Worm (Caenorhabditis elegans): ENCODE measurements around the gene C18D11.7.

Gene C18D11.7

ce11 chrIII:11806695-11807094, at the start of gene C18D11.7:
Gene C18D11.7, minus strand, starts transcription at chrIII:11806795.
- TF ChIP-seq tab-1 (GFP tag; IDR thresholded peaks at IDR 0.05), result no peak
- no peak for TF ChIP-seq T22C8.4 (GFP tag; IDR thresholded peaks at IDR 0.05)
- TF ChIP-seq ztf-23 (GFP tag; IDR thresholded peaks at IDR 0.05), result no peak
- no peak for TF ChIP-seq cog-1 (tag; optimal IDR thresholded peaks at IDR 0.05)
- TF ChIP-seq flt-1 (GFP tag; IDR thresholded peaks at IDR 0.05), result no peak
- TF ChIP-seq klf-2 (GFP tag; conservative IDR thresholded peaks at IDR 0.05), result no peak
- no peak for TF ChIP-seq ref-1 (GFP tag; conservative IDR thresholded peaks at IDR 0.05)
- TF ChIP-seq ztf-29 (GFP tag; IDR thresholded peaks at IDR 0.05), result no peak

- TF ChIP-seq ref-1 (GFP tag; conservative IDR thresholded peaks at IDR 0.05), result no peak
- TF ChIP-seq tab-1 (GFP tag; IDR thresholded peaks at IDR 0.05), result no peak
- TF ChIP-seq ztf-29 (GFP tag; IDR thresholded peaks at IDR 0.05), result no peak
- TF ChIP-seq ztf-23 (GFP tag; IDR thresholded peaks at IDR 0.05), result no peak
- TF ChIP-seq T22C8.4 (GFP tag; IDR thresholded peaks at IDR 0.05), result no peak
- TF ChIP-seq klf-2 (GFP tag; conservative IDR thresholded peaks at IDR 0.05), result no peak
- no peak for TF ChIP-seq cog-1 (tag; optimal IDR thresholded peaks at IDR 0.05)
- no peak for TF ChIP-seq med-1 (GFP tag; optimal IDR thresholded peaks at IDR 0.05; ENCODE audit: insufficient read depth)
These were observed 46.9 kb upstream of the C18D11.7 start for ce11 chrIII:11853533-11853932.

ce11 chrIII:11849590-11849989, 43.0 kb upstream of the C18D11.7 start:
- no peak for TF ChIP-seq cog-1 (tag; optimal IDR thresholded peaks at IDR 0.05)
- TF ChIP-seq ztf-23 (GFP tag; IDR thresholded peaks at IDR 0.05), result no peak
- no peak for TF ChIP-seq ztf-29 (GFP tag; IDR thresholded peaks at IDR 0.05)
- TF ChIP-seq tab-1 (GFP tag; IDR thresholded peaks at IDR 0.05), result no peak
- TF ChIP-seq T22C8.4 (GFP tag; IDR thresholded peaks at IDR 0.05), result no peak
- no peak for TF ChIP-seq ref-1 (GFP tag; conservative IDR thresholded peaks at IDR 0.05)
- TF ChIP-seq med-1 (GFP tag; optimal IDR thresholded peaks at IDR 0.05; ENCODE audit: insufficient read depth), result no peak
- TF ChIP-seq flt-1 (GFP tag; IDR thresholded peaks at IDR 0.05), result no peak
- no peak for TF ChIP-seq klf-2 (GFP tag; conservative IDR thresholded peaks at IDR 0.05)

- TF ChIP-seq cog-1 (tag; optimal IDR thresholded peaks at IDR 0.05) (no peak), ztf-29 (GFP tag; IDR thresholded peaks at IDR 0.05) (no peak), T22C8.4 (GFP tag; IDR thresholded peaks at IDR 0.05) (peak; percentile 34; the same call in 1 of the 2 replicates), flt-1 (GFP tag; IDR thresholded peaks at IDR 0.05) (peak; percentile 64; the same call in 1 of the 2 replicates), med-1 (GFP tag; optimal IDR thresholded peaks at IDR 0.05; ENCODE audit: insufficient read depth) (no peak), tab-1 (GFP tag; IDR thresholded peaks at IDR 0.05) (no peak), klf-2 (GFP tag; conservative IDR thresholded peaks at IDR 0.05) (peak; percentile 60; the same call in 1 of the 2 replicates), ref-1 (GFP tag; conservative IDR thresholded peaks at IDR 0.05) (0 out of 2 replicates have a peak, but pooled peaks have one; percentile 25), ztf-23 (GFP tag; IDR thresholded peaks at IDR 0.05) (no peak)
These were observed 41.7 kb upstream of the C18D11.7 start for ce11 chrIII:11848317-11848716.

ce11 chrIII:11847658-11848202, 41.1 kb upstream of the C18D11.7 start, which contains the start of gene mif-1:
Gene mif-1, plus strand, starts transcription at chrIII:11848152.
- TF ChIP-seq cog-1 (tag; optimal IDR thresholded peaks at IDR 0.05), result no peak
- no peak for TF ChIP-seq ztf-23 (GFP tag; IDR thresholded peaks at IDR 0.05)
- no peak for TF ChIP-seq med-1 (GFP tag; optimal IDR thresholded peaks at IDR 0.05; ENCODE audit: insufficient read depth)
- no peak for TF ChIP-seq ref-1 (GFP tag; conservative IDR thresholded peaks at IDR 0.05)
- TF ChIP-seq flt-1 (GFP tag; IDR thresholded peaks at IDR 0.05), result no peak
- no peak for TF ChIP-seq tab-1 (GFP tag; IDR thresholded peaks at IDR 0.05)

- no peak for TF ChIP-seq klf-2 (GFP tag; conservative IDR thresholded peaks at IDR 0.05)
- peak; percentile 64 for TF ChIP-seq T22C8.4 (GFP tag; IDR thresholded peaks at IDR 0.05)
These were observed 40.4 kb upstream of the C18D11.7 start for ce11 chrIII:11847014-11847413.

- TF ChIP-seq med-1 (GFP tag; optimal IDR thresholded peaks at IDR 0.05; ENCODE audit: insufficient read depth) (no peak), ref-1 (GFP tag; conservative IDR thresholded peaks at IDR 0.05) (no peak), tab-1 (GFP tag; IDR thresholded peaks at IDR 0.05) (no peak), ztf-23 (GFP tag; IDR thresholded peaks at IDR 0.05) (no peak), flt-1 (GFP tag; IDR thresholded peaks at IDR 0.05) (no peak), klf-2 (GFP tag; conservative IDR thresholded peaks at IDR 0.05) (no peak), T22C8.4 (GFP tag; IDR thresholded peaks at IDR 0.05) (no peak), ztf-29 (GFP tag; IDR thresholded peaks at IDR 0.05) (no peak), cog-1 (tag; optimal IDR thresholded peaks at IDR 0.05) (no peak)
These were observed 39.8 kb upstream of the C18D11.7 start, which contains the start of gene ntl-3 for ce11 chrIII:11846365-11846764. Gene ntl-3, minus strand, starts transcription at chrIII:11846465.

ce11 chrIII:11843007-11843406, 36.4 kb upstream of the C18D11.7 start:
- TF ChIP-seq ztf-29 (GFP tag; IDR thresholded peaks at IDR 0.05), result no peak

ce11 chrIII:11841728-11842127, 35.1 kb upstream of the C18D11.7 start:
- no peak for TF ChIP-seq T22C8.4 (GFP tag; IDR thresholded peaks at IDR 0.05)

ce11 chrIII:11836734-11837133, 30.1 kb upstream of the C18D11.7 start:
- no peak for TF ChIP-seq ztf-29 (GFP tag; IDR thresholded peaks at IDR 0.05)
- no peak for TF ChIP-seq ztf-23 (GFP tag; IDR thresholded peaks at IDR 0.05)
- no peak for TF ChIP-seq cog-1 (tag; optimal IDR thresholded peaks at IDR 0.05)
- no peak for TF ChIP-seq med-1 (GFP tag; optimal IDR thresholded peaks at IDR 0.05; ENCODE audit: insufficient read depth)
- no peak for TF ChIP-seq ref-1 (GFP tag; conservative IDR thresholded peaks at IDR 0.05)
- no peak for TF ChIP-seq T22C8.4 (GFP tag; IDR thresholded peaks at IDR 0.05)
- TF ChIP-seq tab-1 (GFP tag; IDR thresholded peaks at IDR 0.05), result no peak
- TF ChIP-seq flt-1 (GFP tag; IDR thresholded peaks at IDR 0.05), result no peak
- TF ChIP-seq klf-2 (GFP tag; conservative IDR thresholded peaks at IDR 0.05), result no peak

ce11 chrIII:11836054-11836453, 29.5 kb upstream of the C18D11.7 start:
- TF ChIP-seq med-1 (GFP tag; optimal IDR thresholded peaks at IDR 0.05; ENCODE audit: insufficient read depth), result no peak
- no peak for TF ChIP-seq flt-1 (GFP tag; IDR thresholded peaks at IDR 0.05)
- TF ChIP-seq T22C8.4 (GFP tag; IDR thresholded peaks at IDR 0.05), result no peak
- TF ChIP-seq ref-1 (GFP tag; conservative IDR thresholded peaks at IDR 0.05), result no peak
- no peak for TF ChIP-seq tab-1 (GFP tag; IDR thresholded peaks at IDR 0.05)
- TF ChIP-seq ztf-29 (GFP tag; IDR thresholded peaks at IDR 0.05), result no peak
- no peak for TF ChIP-seq cog-1 (tag; optimal IDR thresholded peaks at IDR 0.05)
- no peak for TF ChIP-seq ztf-23 (GFP tag; IDR thresholded peaks at IDR 0.05)
- TF ChIP-seq klf-2 (GFP tag; conservative IDR thresholded peaks at IDR 0.05), result no peak
